Worm (Caenorhabditis elegans) whole organism, L4 larva: ENCODE results near the gene T01B11.1.
A peak's percentile ranks its signal among the peaks of the same experiment; 100 is the strongest.

Experiments used
- D1046.2 ChIP-seq: fragments of 200-800 bp; sonication (Bioruptor generic); IDR thresholded peaks from 2 replicates; pipeline ENCODE4 v1.3.6; 2022; ENCODE audit warnings: missing genetic modification characterization, missing compliant biosample characterization
- F10B5.3 ChIP-seq: sonication (generic microtip); optimal IDR thresholded peaks from 2 replicates; lab custom pipeline; 2016; ENCODE audit warnings: mild to moderate bottlenecking, missing genetic modification characterization, missing compliant biosample characterization
- F44E2.7 ChIP-seq: fragments of 200-800 bp; sonication (Bioruptor generic); IDR thresholded peaks from 2 replicates; pipeline ENCODE4 v2.1.2; 2022; ENCODE audit warnings: missing genetic modification characterization, missing compliant biosample characterization
- F49E8.2 ChIP-seq: sonication (generic microtip); optimal IDR thresholded peaks from 2 replicates; lab custom pipeline; 2016; ENCODE audit warnings: missing compliant biosample characterization, mild to moderate bottlenecking, missing genetic modification characterization, borderline replicate concordance
- T20F7.1 ChIP-seq: fragments of 200-800 bp; sonication (Bioruptor generic); optimal IDR thresholded peaks from 2 replicates; lab custom pipeline; 2018; ENCODE audit warnings: mild to moderate bottlenecking, missing genetic modification characterization, missing compliant biosample characterization
- Y48G9A.11 ChIP-seq: fragments of 200-800 bp; sonication (Bioruptor generic); IDR thresholded peaks from 2 replicates; pipeline ENCODE4 v1.3.6; 2022; ENCODE audit warnings: missing genetic modification reagents, missing genetic modification characterization, missing compliant biosample characterization
- ZK337.2 ChIP-seq: fragments of 200-800 bp; sonication (Bioruptor generic); IDR thresholded peaks from 2 replicates; pipeline ENCODE4 v1.3.6; 2022; ENCODE audit warnings: missing genetic modification reagents, missing genetic modification characterization, missing compliant biosample characterization
- ZK546.5 ChIP-seq, 2 experiments: sonication (generic microtip); optimal IDR thresholded peaks; 2 replicates each; lab custom pipeline; 2017; ENCODE audit warnings: missing biosample characterization in 2 of 2, missing genetic modification characterization in 2 of 2
- aha-1 ChIP-seq: fragments of 150-350 bp; peaks from one replicate; lab custom pipeline; 2014; ENCODE audit warnings: missing biosample characterization, missing genetic modification characterization
- ceh-20 ChIP-seq: fragments of 200-800 bp; sonication (Bioruptor generic); IDR thresholded peaks from 2 replicates; pipeline ENCODE4 v1.3.6; 2022; ENCODE audit warnings: missing genetic modification reagents, missing genetic modification characterization, missing compliant biosample characterization
- ceh-32 ChIP-seq: sonication (generic microtip); optimal IDR thresholded peaks from 2 replicates; lab custom pipeline; 2016; ENCODE audit warnings: mild to moderate bottlenecking, missing genetic modification characterization, missing compliant biosample characterization; ENCODE audit not compliant: poor library complexity
- ceh-44 ChIP-seq: fragments of 200-800 bp; sonication (Bioruptor generic); IDR thresholded peaks from 2 replicates; pipeline ENCODE4 v1.3.6; 2022; ENCODE audit warnings: missing genetic modification reagents, missing genetic modification characterization, missing compliant biosample characterization
- ceh-82 ChIP-seq: sonication (generic microtip); optimal IDR thresholded peaks from 2 replicates; lab custom pipeline; 2017; ENCODE audit warnings: missing biosample characterization, missing genetic modification characterization
- cey-2 ChIP-seq: sonication (generic microtip); optimal IDR thresholded peaks from 3 replicates; lab custom pipeline; 2017; ENCODE audit warnings: missing genetic modification characterization, mild to moderate bottlenecking, missing compliant biosample characterization, antibody characterized with exemption, borderline replicate concordance; ENCODE audit not compliant: insufficient read depth
- daf-12 ChIP-seq: fragments of 150-350 bp; optimal IDR thresholded peaks from 2 replicates; lab custom pipeline; 2014; ENCODE audit warnings: missing biosample characterization, missing genetic modification reagents, missing genetic modification characterization
- dmd-6 ChIP-seq: fragments of 200-800 bp; sonication (Bioruptor generic); IDR thresholded peaks from 2 replicates; pipeline ENCODE4 v1.3.6; 2022; ENCODE audit warnings: missing genetic modification reagents, missing genetic modification characterization, missing compliant biosample characterization
- dpl-1 ChIP-seq: fragments of 150-350 bp; optimal IDR thresholded peaks from 2 replicates; lab custom pipeline; 2014; ENCODE audit warnings: missing biosample characterization, missing genetic modification reagents, missing genetic modification characterization
- dve-1 ChIP-seq: sonication (generic microtip); optimal IDR thresholded peaks from 2 replicates; lab custom pipeline; 2017; ENCODE audit warnings: antibody characterized with exemption, mild to moderate bottlenecking, missing genetic modification characterization, missing compliant biosample characterization; ENCODE audit not compliant: insufficient read depth
- egl-27 ChIP-seq: sonication (generic microtip); optimal IDR thresholded peaks from 3 replicates; lab custom pipeline; 2017; ENCODE audit warnings: missing biosample characterization, missing genetic modification reagents, missing genetic modification characterization
- egl-43 ChIP-seq: fragments of 200-800 bp; sonication (Bioruptor generic); IDR thresholded peaks from 2 replicates; pipeline ENCODE4 v1.3.6; 2022; ENCODE audit warnings: missing genetic modification reagents, missing genetic modification characterization, missing compliant biosample characterization
- gei-8 ChIP-seq: fragments of 200-800 bp; sonication (Bioruptor generic); optimal IDR thresholded peaks from 2 replicates; lab custom pipeline; 2018; ENCODE audit warnings: mild to moderate bottlenecking, missing genetic modification characterization, missing compliant biosample characterization
- hif-1 ChIP-seq, 2 experiments: sonication (generic microtip); optimal IDR thresholded peaks; 2 replicates each; lab custom pipeline; 2016 to 2017; ENCODE audit warnings: missing compliant biosample characterization in 2 of 2, missing genetic modification characterization in 2 of 2, missing genetic modification reagents in 2 of 2, missing genotype in 2 of 2, mild to moderate bottlenecking in 1 of 2
- hlh-11 ChIP-seq: fragments of 200-800 bp; sonication (Bioruptor generic); optimal IDR thresholded peaks from 2 replicates; lab custom pipeline; 2018; ENCODE audit warnings: mild to moderate bottlenecking, missing genetic modification characterization, missing compliant biosample characterization
- hmg-1.1 ChIP-seq: fragments of 200-800 bp; sonication (Bioruptor generic); IDR thresholded peaks from 2 replicates; pipeline ENCODE4 v1.3.6; 2022; ENCODE audit warnings: missing genetic modification reagents, missing genetic modification characterization, missing compliant biosample characterization
- jun-1 ChIP-seq: fragments of 150-350 bp; optimal IDR thresholded peaks from 2 replicates; lab custom pipeline; 2014; ENCODE audit warnings: missing biosample characterization, missing genetic modification reagents, missing genetic modification characterization
- lim-7 ChIP-seq: fragments of 200-800 bp; sonication (Bioruptor generic); IDR thresholded peaks from 2 replicates; pipeline ENCODE4 v1.3.6; 2022; ENCODE audit warnings: missing genetic modification characterization, missing compliant biosample characterization
- lin-15B ChIP-seq: fragments of 150-350 bp; sonication (generic microtip); optimal IDR thresholded peaks from 3 replicates; lab custom pipeline; 2014; ENCODE audit warnings: missing biosample characterization, missing genetic modification characterization
- lin-29 ChIP-seq: fragments of 200-800 bp; sonication (Bioruptor generic); IDR thresholded peaks from 2 replicates; pipeline ENCODE4 v1.3.6; 2022; ENCODE audit warnings: missing genetic modification reagents, missing genetic modification characterization, missing compliant biosample characterization
- lin-38 ChIP-seq: fragments of 200-800 bp; sonication (Bioruptor generic); IDR thresholded peaks from 2 replicates; pipeline ENCODE4 v1.3.6; 2022; ENCODE audit warnings: missing genetic modification reagents, missing genetic modification characterization, missing compliant biosample characterization
- lin-39 ChIP-seq: fragments of 150-350 bp; optimal IDR thresholded peaks from 2 replicates; lab custom pipeline; 2014; ENCODE audit warnings: missing biosample characterization, missing genetic modification reagents, missing genetic modification characterization
- lsy-2 ChIP-seq, 2 experiments: fragments of 150-350 bp in 1 of 2; sonication (generic microtip) in 1 of 2; optimal IDR thresholded peaks; 2 replicates each; lab custom pipeline; 2014 to 2017; ENCODE audit warnings: missing biosample characterization in 2 of 2, missing genetic modification characterization in 2 of 2
- mdl-1 ChIP-seq, 2 experiments: fragments of 150-350 bp in 1 of 2; sonication (generic microtip) in 1 of 2; optimal IDR thresholded peaks; 2 replicates each; lab custom pipeline; 2014 to 2017; ENCODE audit warnings: missing biosample characterization in 2 of 2, missing genetic modification characterization in 2 of 2
- mep-1 ChIP-seq: fragments of 150-350 bp; sonication (generic microtip); optimal IDR thresholded peaks from 3 replicates; lab custom pipeline; 2014; ENCODE audit warnings: missing biosample characterization, missing genetic modification characterization
- mxl-2 ChIP-seq: fragments of 200-800 bp; sonication (Bioruptor generic); conservative IDR thresholded peaks from 2 replicates; pipeline ENCODE4 v1.3.6; 2022; ENCODE audit warnings: missing genetic modification reagents, missing genetic modification characterization, missing compliant biosample characterization
- mxl-3 ChIP-seq: fragments of 200-800 bp; sonication (Bioruptor generic); optimal IDR thresholded peaks from 2 replicates; lab custom pipeline; 2018; ENCODE audit warnings: mild to moderate bottlenecking, missing genetic modification characterization, missing compliant biosample characterization
- nhr-11 ChIP-seq: fragments of 150-350 bp; optimal IDR thresholded peaks from 2 replicates; lab custom pipeline; 2014; ENCODE audit warnings: missing biosample characterization, missing genetic modification characterization
- nhr-111 ChIP-seq: fragments of 200-800 bp; sonication (Bioruptor generic); optimal IDR thresholded peaks from 2 replicates; lab custom pipeline; 2018; ENCODE audit warnings: mild to moderate bottlenecking, missing genetic modification characterization, missing compliant biosample characterization
- nhr-237 ChIP-seq: sonication (generic microtip); optimal IDR thresholded peaks from 2 replicates; lab custom pipeline; 2017; ENCODE audit warnings: missing biosample characterization, missing genetic modification characterization
- nhr-42 ChIP-seq: fragments of 200-800 bp; sonication (Bioruptor generic); IDR thresholded peaks from 2 replicates; pipeline ENCODE4 v1.3.6; 2022; ENCODE audit warnings: missing genetic modification characterization, missing compliant biosample characterization
- nhr-77 ChIP-seq: fragments of 150-350 bp; optimal IDR thresholded peaks from 2 replicates; lab custom pipeline; 2014; ENCODE audit warnings: missing biosample characterization, missing genetic modification characterization
- pha-4 ChIP-seq, 2 experiments: fragments of 150-350 bp in 1 of 2; fragments of 200-800 bp in 1 of 2; sonication (Bioruptor generic) in 1 of 2; IDR thresholded peaks in 1 of 2; optimal IDR thresholded peaks in 1 of 2; 2 replicates each; pipeline versions ENCODE4 v1.3.6 to Lab custom; 2014 to 2022; ENCODE audit warnings: missing genetic modification characterization in 2 of 2, missing genetic modification reagents in 2 of 2, missing biosample characterization in 1 of 2, missing compliant biosample characterization in 1 of 2
- pqm-1 ChIP-seq: sonication (generic microtip); optimal IDR thresholded peaks from 2 replicates; lab custom pipeline; 2017; ENCODE audit warnings: missing biosample characterization, missing genetic modification characterization
- spr-3 ChIP-seq: fragments of 200-800 bp; sonication (Bioruptor generic); optimal IDR thresholded peaks from 2 replicates; lab custom pipeline; 2018; ENCODE audit warnings: mild to moderate bottlenecking, missing genetic modification characterization, missing compliant biosample characterization
- tag-97 ChIP-seq: fragments of 200-800 bp; sonication (Bioruptor generic); IDR thresholded peaks from 2 replicates; pipeline ENCODE4 v1.3.6; 2022; ENCODE audit warnings: missing genetic modification characterization, missing compliant biosample characterization
- tra-1 ChIP-seq: fragments of 200-800 bp; sonication (Bioruptor generic); IDR thresholded peaks from 2 replicates; pipeline ENCODE4 v1.3.6; 2022; ENCODE audit warnings: missing genetic modification reagents, missing genetic modification characterization, missing compliant biosample characterization
- unc-130 ChIP-seq: sonication (generic microtip); optimal IDR thresholded peaks from 2 replicates; lab custom pipeline; 2016; ENCODE audit warnings: missing genetic modification reagents, missing genetic modification characterization, missing compliant biosample characterization
- vab-7 ChIP-seq: fragments of 200-800 bp; sonication (Bioruptor generic); IDR thresholded peaks from 2 replicates; pipeline ENCODE4 v1.3.6; 2022; ENCODE audit warnings: missing genetic modification reagents, missing genetic modification characterization, missing compliant biosample characterization
- zag-1 ChIP-seq: fragments of 150-350 bp; optimal IDR thresholded peaks from 2 replicates; lab custom pipeline; 2014; ENCODE audit warnings: missing biosample characterization, missing genetic modification characterization

Gene T01B11.1

DNA sequence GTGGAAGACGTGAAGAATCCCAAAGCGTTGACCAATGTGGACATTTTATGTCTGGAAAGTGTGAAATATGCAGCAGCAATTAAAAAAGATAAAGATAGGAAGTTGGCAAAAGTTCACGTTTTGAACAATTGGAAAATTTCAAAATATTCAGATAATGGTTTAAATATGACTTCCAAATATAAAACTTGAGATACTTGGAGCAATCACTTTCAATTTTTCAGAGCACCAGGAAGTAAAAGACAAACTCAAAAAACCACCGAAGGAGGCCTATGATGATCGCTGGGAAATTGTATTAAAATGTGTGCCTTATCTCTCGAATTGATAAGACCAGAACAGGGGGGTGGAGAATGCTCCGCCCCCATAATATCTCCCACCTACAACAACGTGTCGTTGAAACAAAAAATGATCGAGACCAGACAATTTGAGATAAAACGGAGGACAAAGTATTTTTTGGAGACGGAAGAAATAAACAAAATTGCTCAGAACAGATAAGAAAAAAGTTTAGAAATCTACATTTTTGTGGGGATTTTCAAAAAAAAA lies 4.8 kb downstream of the T01B11.1 start, which contains the start of gene eppl-1:
TSS of gene eppl-1 (minus strand) at position 51 of the 540 bp plus-strand sequence.
- TF ChIP-seq cey-2 (tag; lab: Kevin White, UChicago) (no peak), hif-1 (tag; optimal IDR thresholded peaks at IDR 0.05; lab: Kevin White, UChicago) (no peak), Y48G9A.11 (GFP tag; lab: Robert Waterston, UW) (no peak), nhr-111 (GFP tag; lab: Kevin White, UChicago) (no peak), pha-4 (GFP tag; IDR thresholded peaks at IDR 0.05; lab: Robert Waterston, UW) (no peak), pha-4 (tag; optimal IDR thresholded peaks at IDR 0.05; lab: Kevin White, UChicago) (no peak), tra-1 (GFP tag; lab: Robert Waterston, UW) (no peak), vab-7 (GFP tag; lab: Robert Waterston, UW) (no peak), F44E2.7 (GFP tag; lab: Robert Waterston, UW) (no peak), egl-27 (tag; lab: Kevin White, UChicago) (no peak), unc-130 (GFP tag; lab: Kevin White, UChicago) (no peak), tag-97 (GFP tag; lab: Robert Waterston, UW) (no peak), aha-1 (tag; lab: Kevin White, UChicago) (peak; percentile 49), hmg-1.1 (no peak), ceh-82 (tag; lab: Kevin White, UChicago) (no peak), lin-29 (GFP tag; lab: Robert Waterston, UW) (no peak), hlh-11 (tag; lab: Kevin White, UChicago) (peak; percentile 55), nhr-11 (tag; lab: Kevin White, UChicago) (no peak), ZK337.2 (GFP tag; lab: Robert Waterston, UW) (no peak), ceh-32 (no peak), egl-43 (GFP tag; lab: Robert Waterston, UW) (no peak), nhr-42 (no peak), lin-38 (no peak), nhr-77 (no peak), nhr-237 (tag; lab: Kevin White, UChicago) (no peak), mxl-2 (no peak), F10B5.3 (tag; lab: Kevin White, UChicago) (no peak), dve-1 (tag; lab: Kevin White, UChicago) (peak; percentile 38), T20F7.1 (GFP tag; lab: Kevin White, UChicago) (no peak), F49E8.2 (tag; lab: Kevin White, UChicago) (no peak), dpl-1 (GFP tag; lab: Kevin White, UChicago) (no peak), ceh-44 (GFP tag; lab: Robert Waterston, UW) (no peak), dmd-6 (peak; percentile 68), D1046.2 (GFP tag; lab: Robert Waterston, UW) (no peak), spr-3 (no peak), ZK546.5 (tag; optimal IDR thresholded peaks at IDR 0.05; lab: Kevin White, UChicago) (no peak), mxl-3 (GFP tag; lab: Kevin White, UChicago) (peak; percentile 64), lsy-2 (tag; optimal IDR thresholded peaks at IDR 0.05; lab: Kevin White, UChicago) (no peak), lim-7 (GFP tag; lab: Robert Waterston, UW) (no peak), gei-8 (no peak), zag-1 (tag; lab: Kevin White, UChicago) (no peak), ceh-20 (GFP tag; lab: Robert Waterston, UW) (no peak), jun-1 (tag; lab: Kevin White, UChicago) (no peak), mdl-1 (tag; optimal IDR thresholded peaks at IDR 0.05; lab: Kevin White, UChicago) (no peak), daf-12 (tag; lab: Kevin White, UChicago) (no peak), pqm-1 (tag; lab: Kevin White, UChicago) (peak; percentile 58), mep-1 (no peak), lin-39 (no peak), lin-15B (tag; lab: Kevin White, UChicago) (no peak)
